Fruit fly (Drosophila melanogaster) whole organism, embryonic: ENCODE data around the gene TTLL5.

Experiments used
- Asciz ChIP-seq: fragments of 200-800 bp; sonication (Bioruptor generic); optimal IDR thresholded peaks from 2 replicates; lab custom pipeline; 2017; ENCODE audit warnings: missing biosample characterization, mild to moderate bottlenecking, missing genetic modification characterization, missing genetic modification reagents
- B-H2 ChIP-seq: fragments of 200-800 bp; sonication (Bioruptor generic); optimal IDR thresholded peaks from 2 replicates; lab custom pipeline; 2018; ENCODE audit warnings: missing biosample characterization, mild to moderate bottlenecking, missing genetic modification characterization
- Bdp1 ChIP-seq: fragments of 200-800 bp; sonication (Bioruptor generic); optimal IDR thresholded peaks from 3 replicates; lab custom pipeline; 2016; ENCODE audit warnings: missing biosample characterization, missing genetic modification characterization
- Bgb ChIP-seq: fragments of 200-800 bp; sonication (Bioruptor generic); IDR thresholded peaks from 2 replicates; pipeline ENCODE4 v1.3.6; 2022; ENCODE audit warnings: missing biosample characterization, missing genetic modification characterization; ENCODE audit not compliant: partially characterized antibody
- Blimp-1 ChIP-seq: fragments of 200-800 bp; sonication (Bioruptor generic); optimal IDR thresholded peaks from 3 replicates; lab custom pipeline; 2018; ENCODE audit warnings: missing biosample characterization, missing genetic modification characterization, mild to moderate bottlenecking, moderate library complexity, missing genetic modification reagents
- CG10431 ChIP-seq: fragments of 200-800 bp; sonication (Bioruptor generic); optimal IDR thresholded peaks from 3 replicates; lab custom pipeline; 2018; ENCODE audit warnings: missing biosample characterization, mild to moderate bottlenecking, missing genetic modification characterization
- CG10654 ChIP-seq: fragments of 200-800 bp; sonication (Bioruptor generic); optimal IDR thresholded peaks from 2 replicates; lab custom pipeline; 2016; ENCODE audit warnings: missing biosample characterization, missing genetic modification characterization
- CG13894 ChIP-seq: fragments of 200-800 bp; sonication (Bioruptor generic); optimal IDR thresholded peaks from 3 replicates; lab custom pipeline; 2018; ENCODE audit warnings: missing biosample characterization, mild to moderate bottlenecking, missing genetic modification characterization, moderate library complexity
- CG14710 ChIP-seq: fragments of 200-800 bp; sonication (Bioruptor generic); optimal IDR thresholded peaks from 3 replicates; lab custom pipeline; 2019; ENCODE audit warnings: missing biosample characterization, mild to moderate bottlenecking, missing genetic modification characterization, moderate library complexity
- CG18011 ChIP-seq: fragments of 200-800 bp; sonication (Bioruptor generic); optimal IDR thresholded peaks from 2 replicates; lab custom pipeline; 2017; ENCODE audit warnings: missing biosample characterization, missing genetic modification characterization, mild to moderate bottlenecking, moderate library complexity, missing genotype
- CG18619 ChIP-seq: fragments of 200-800 bp; sonication (Bioruptor generic); optimal IDR thresholded peaks from 3 replicates; lab custom pipeline; 2017; ENCODE audit warnings: missing biosample characterization, mild to moderate bottlenecking, missing genetic modification characterization
- CG2889 ChIP-seq: fragments of 200-800 bp; sonication (Bioruptor generic); IDR thresholded peaks from 3 replicates; pipeline ENCODE4 v1.3.6; 2022; ENCODE audit warnings: missing biosample characterization, missing genetic modification characterization
- CG4282 ChIP-seq: fragments of 200-800 bp; sonication (Bioruptor generic); optimal IDR thresholded peaks from 2 replicates; lab custom pipeline; 2016; ENCODE audit warnings: missing biosample characterization, missing genetic modification characterization
- CG4854 ChIP-seq: fragments of 200-800 bp; sonication (Bioruptor generic); optimal IDR thresholded peaks from 2 replicates; lab custom pipeline; 2016; ENCODE audit warnings: missing biosample characterization, missing genetic modification characterization, inconsistent platforms
- CG6683 ChIP-seq: fragments of 200-800 bp; sonication (Bioruptor generic); optimal IDR thresholded peaks from 2 replicates; lab custom pipeline; 2017; ENCODE audit warnings: missing biosample characterization, mild to moderate bottlenecking, missing genetic modification characterization, missing genetic modification reagents
- CG7963 ChIP-seq: fragments of 200-800 bp; sonication (Bioruptor generic); IDR thresholded peaks from 3 replicates; pipeline ENCODE4 v1.3.6; 2022; ENCODE audit warnings: missing biosample characterization, missing genetic modification characterization; ENCODE audit not compliant: partially characterized antibody
- CG8765 ChIP-seq: fragments of 200-800 bp; sonication (Bioruptor generic); IDR thresholded peaks from 2 replicates; pipeline ENCODE4 v1.3.6; 2022; ENCODE audit warnings: missing biosample characterization, missing genetic modification characterization
- CG9609 ChIP-seq: fragments of 200-800 bp; sonication (Bioruptor generic); optimal IDR thresholded peaks from 3 replicates; lab custom pipeline; 2016; ENCODE audit warnings: missing biosample characterization, missing genetic modification characterization
- Chrac-16 ChIP-seq: fragments of 200-800 bp; sonication (Bioruptor generic); optimal IDR thresholded peaks from 3 replicates; lab custom pipeline; 2016; ENCODE audit warnings: missing biosample characterization, missing genetic modification characterization
- D ChIP-seq, 2 experiments: fragments of 200-800 bp in 1 of 2; fragments of >200 bp in 1 of 2; sonication (Bioruptor generic) in 1 of 2; optimal IDR thresholded peaks; 2 replicates in 1 of 2; 3 replicates in 1 of 2; lab custom pipeline; 2017; ENCODE audit warnings: mild to moderate bottlenecking in 1 of 2, missing biosample characterization in 1 of 2, missing genetic modification characterization in 1 of 2, missing genetic modification reagents in 1 of 2
- Dll ChIP-seq: fragments of 200-800 bp; sonication (Bioruptor generic); IDR thresholded peaks from 4 replicates; pipeline ENCODE4 v1.3.6; 2022; ENCODE audit warnings: missing biosample characterization, missing genetic modification characterization; ENCODE audit not compliant: partially characterized antibody
- E2f1 ChIP-seq: fragments of 200-800 bp; sonication (Bioruptor generic); IDR thresholded peaks from 2 replicates; pipeline ENCODE4 v1.3.6; 2022; ENCODE audit warnings: missing biosample characterization, missing genetic modification characterization
- ERR ChIP-seq: fragments of 200-800 bp; sonication (Bioruptor generic); optimal IDR thresholded peaks from 2 replicates; lab custom pipeline; 2016; ENCODE audit warnings: missing biosample characterization, missing genetic modification characterization
- Elba2 ChIP-seq: fragments of 200-800 bp; sonication (Bioruptor generic); optimal IDR thresholded peaks from 3 replicates; lab custom pipeline; 2016; ENCODE audit warnings: missing biosample characterization, missing genetic modification characterization
- Jarid2 ChIP-seq: fragments of 200-800 bp; sonication (Bioruptor generic); optimal IDR thresholded peaks from 3 replicates; lab custom pipeline; 2017; ENCODE audit warnings: mild to moderate bottlenecking, missing biosample characterization, missing genetic modification reagents, missing genetic modification characterization
- Lim3 ChIP-seq: fragments of 200-800 bp; sonication (Bioruptor generic); IDR thresholded peaks from 2 replicates; pipeline ENCODE4 v1.3.6; 2022; ENCODE audit warnings: missing biosample characterization, missing genetic modification characterization
- NC2β ChIP-seq: fragments of 200-800 bp; sonication (Bioruptor generic); optimal IDR thresholded peaks from 2 replicates; lab custom pipeline; 2016; ENCODE audit warnings: missing biosample characterization, missing genetic modification characterization
- NFAT ChIP-seq: fragments of 200-800 bp; sonication (Bioruptor generic); IDR thresholded peaks from 2 replicates; pipeline ENCODE4 v1.3.6; 2022; ENCODE audit warnings: missing biosample characterization, missing genetic modification characterization
- Neu2 ChIP-seq: fragments of 200-800 bp; sonication (Bioruptor generic); optimal IDR thresholded peaks from 3 replicates; lab custom pipeline; 2016; ENCODE audit warnings: missing biosample characterization, missing genetic modification characterization, borderline replicate concordance
- Nf-YB ChIP-seq: fragments of 200-800 bp; sonication (Bioruptor generic); optimal IDR thresholded peaks from 3 replicates; lab custom pipeline; 2019; ENCODE audit warnings: missing biosample characterization, mild to moderate bottlenecking, missing genetic modification characterization, moderate library complexity
- Sry-β ChIP-seq: fragments of 200-800 bp; sonication (Bioruptor generic); optimal IDR thresholded peaks from 2 replicates; lab custom pipeline; 2018; ENCODE audit warnings: missing biosample characterization, mild to moderate bottlenecking, missing genetic modification characterization, moderate library complexity
- Usf ChIP-seq: fragments of 200-800 bp; sonication (Bioruptor generic); optimal IDR thresholded peaks from 2 replicates; lab custom pipeline; 2017; ENCODE audit warnings: missing genotype, missing biosample characterization, missing genetic modification characterization
- dati ChIP-seq: fragments of 200-800 bp; sonication (Bioruptor generic); IDR thresholded peaks from 2 replicates; pipeline ENCODE4 v1.3.6; 2022; ENCODE audit warnings: missing biosample characterization, missing genetic modification characterization
- dmrt99B ChIP-seq: fragments of 200-800 bp; sonication (Bioruptor generic); optimal IDR thresholded peaks from 2 replicates; lab custom pipeline; 2018; ENCODE audit warnings: missing biosample characterization, mild to moderate bottlenecking, missing genetic modification characterization, moderate library complexity
- eve ChIP-seq, 2 experiments: fragments of >200 bp; optimal IDR thresholded peaks; 2 replicates each; lab custom pipeline; 2017; ENCODE audit warnings: missing biosample characterization in 2 of 2, missing genetic modification characterization in 2 of 2
- gce ChIP-seq: fragments of 200-800 bp; sonication (Bioruptor generic); IDR thresholded peaks from 3 replicates; pipeline ENCODE4 v1.3.6; 2022; ENCODE audit warnings: missing biosample characterization, missing genetic modification characterization
- ind ChIP-seq: fragments of 200-800 bp; sonication (Bioruptor generic); optimal IDR thresholded peaks from 3 replicates; lab custom pipeline; 2016; ENCODE audit warnings: missing biosample characterization, missing genetic modification characterization
- jing ChIP-seq: fragments of 200-800 bp; sonication (Bioruptor generic); optimal IDR thresholded peaks from 2 replicates; lab custom pipeline; 2018; ENCODE audit warnings: missing biosample characterization, mild to moderate bottlenecking, missing genetic modification characterization
- jumu ChIP-seq: fragments of 200-800 bp; sonication (Bioruptor generic); optimal IDR thresholded peaks from 3 replicates; lab custom pipeline; 2016; ENCODE audit warnings: missing biosample characterization, missing genetic modification characterization
- nerfin-2 ChIP-seq: fragments of 200-800 bp; sonication (Bioruptor generic); IDR thresholded peaks from 2 replicates; pipeline ENCODE4 v1.3.6; 2022; ENCODE audit warnings: missing biosample characterization, missing genetic modification characterization; ENCODE audit not compliant: partially characterized antibody
- pan ChIP-seq, 4 experiments: fragments of >200 bp in 3 of 4; fragments of 200-800 bp in 1 of 4; sonication (Bioruptor generic) in 1 of 4; optimal IDR thresholded peaks in 3 of 4; IDR thresholded peaks in 1 of 4; 2 replicates each; pipeline versions ENCODE4 v1.3.6 to Lab custom; 2017 to 2022; ENCODE audit warnings: missing biosample characterization in 2 of 4, missing genetic modification characterization in 2 of 4, mixed read lengths in 1 of 4
- pfk ChIP-seq: fragments of 200-800 bp; sonication (Bioruptor generic); optimal IDR thresholded peaks from 2 replicates; lab custom pipeline; 2018; ENCODE audit warnings: missing biosample characterization, mild to moderate bottlenecking, missing genetic modification characterization, moderate library complexity
- pnt ChIP-seq: fragments of 200-800 bp; sonication (Bioruptor generic); optimal IDR thresholded peaks from 3 replicates; lab custom pipeline; 2016; ENCODE audit warnings: missing biosample characterization, missing genetic modification characterization
- sc ChIP-seq, 3 experiments: fragments of >200 bp in 2 of 3; fragments of 200-800 bp in 1 of 3; sonication (Bioruptor generic) in 1 of 3; optimal IDR thresholded peaks; 2 replicates in 2 of 3; 3 replicates in 1 of 3; lab custom pipeline; 2017; ENCODE audit warnings: mild to moderate bottlenecking in 1 of 3, missing biosample characterization in 1 of 3, missing genetic modification characterization in 1 of 3, missing genetic modification reagents in 1 of 3
- sima ChIP-seq: fragments of 200-800 bp; sonication (Bioruptor generic); optimal IDR thresholded peaks from 2 replicates; lab custom pipeline; 2016; ENCODE audit warnings: missing biosample characterization, missing genetic modification characterization
- slp2 ChIP-seq: fragments of 200-800 bp; sonication (Bioruptor generic); optimal IDR thresholded peaks from 2 replicates; lab custom pipeline; 2016; ENCODE audit warnings: missing biosample characterization, missing genetic modification characterization
- stwl ChIP-seq: fragments of 200-800 bp; sonication (Bioruptor generic); optimal IDR thresholded peaks from 3 replicates; lab custom pipeline; 2018; ENCODE audit warnings: missing biosample characterization, mild to moderate bottlenecking, missing genetic modification characterization, moderate library complexity
- toy ChIP-seq: fragments of 200-800 bp; sonication (Bioruptor generic); IDR thresholded peaks from 2 replicates; pipeline ENCODE4 v1.3.6; 2022; ENCODE audit warnings: missing biosample characterization, missing genetic modification characterization
- tx ChIP-seq: fragments of 200-800 bp; sonication (Bioruptor generic); optimal IDR thresholded peaks from 2 replicates; lab custom pipeline; 2016; ENCODE audit warnings: missing biosample characterization, missing genetic modification characterization

The TTLL5 gene

dm6 chr3R:25074558-25074964, 48.2 kb downstream of the TTLL5 start, which contains the start of the genes shams and CG11920 (continued):
- TF ChIP-seq Lim3 (GFP tag; lab: Robert Waterston, UW), result no peak
- TF ChIP-seq B-H2 (GFP tag; lab: Kevin White, UChicago), result no peak
- no peak for TF ChIP-seq D (optimal IDR thresholded peaks at IDR 0.05; lab: Kevin White, UChicago)
- TF ChIP-seq D (GFP tag; optimal IDR thresholded peaks at IDR 0.05; lab: Kevin White, UChicago), result no peak
- TF ChIP-seq ind (GFP tag; lab: Kevin White, UChicago), result no peak
- TF ChIP-seq jing (GFP tag; lab: Kevin White, UChicago), result no peak
- TF ChIP-seq Chrac-16 (GFP tag; lab: Kevin White, UChicago), result peak; percentile 1
- no peak for TF ChIP-seq E2f1
- peak; percentile 73; the same call in 3 of the 4 replicates for TF ChIP-seq Dll (GFP tag; lab: Robert Waterston, UW)
- TF ChIP-seq NC2β, result no peak
- TF ChIP-seq eve (GFP tag; optimal IDR thresholded peaks at IDR 0.05; lab: Kevin White, UChicago), result no peak
- no peak for TF ChIP-seq Bdp1 (GFP tag; lab: Kevin White, UChicago)
- TF ChIP-seq CG4854 (GFP tag; lab: Kevin White, UChicago), result no peak
- TF ChIP-seq pfk (GFP tag; lab: Kevin White, UChicago), result peak; percentile 94
- peak; percentile 60 for TF ChIP-seq Bgb
- TF ChIP-seq stwl (tag; lab: Kevin White, UChicago), result peak; percentile 52
- no peak for TF ChIP-seq CG18011
- peak; percentile 24 for TF ChIP-seq CG10431 (GFP tag; lab: Kevin White, UChicago)
- no peak for TF ChIP-seq CG9609 (GFP tag; lab: Kevin White, UChicago)
- no peak for TF ChIP-seq CG8765
- TF ChIP-seq Neu2 (GFP tag; lab: Kevin White, UChicago), result no peak
- no peak for TF ChIP-seq pan (optimal IDR thresholded peaks at IDR 0.05; lab: Kevin White, UChicago)
- TF ChIP-seq pan (GFP tag; optimal IDR thresholded peaks at IDR 0.05 in 1 of 2, IDR thresholded peaks at IDR 0.05 in 1 of 2), result no peak
- no peak for TF ChIP-seq Asciz
- no peak for TF ChIP-seq CG4282
- no peak for TF ChIP-seq Elba2
- peak; percentile 63 for TF ChIP-seq CG14710 (tag; lab: Kevin White, UChicago)
- no peak for TF ChIP-seq toy (GFP tag; lab: Robert Waterston, UW)
- TF ChIP-seq CG2889 (GFP tag; lab: Robert Waterston, UW), result no peak
- TF ChIP-seq slp2, result no peak
- TF ChIP-seq dmrt99B (tag; lab: Kevin White, UChicago), result no peak
- TF ChIP-seq Sry-β (GFP tag; lab: Kevin White, UChicago), result no peak
- TF ChIP-seq tx (GFP tag; lab: Kevin White, UChicago), result no peak
- TF ChIP-seq Blimp-1, result no peak
- TF ChIP-seq Nf-YB, result peak; percentile 24
- no peak for TF ChIP-seq nerfin-2 (GFP tag; lab: Robert Waterston, UW)
- TF ChIP-seq CG18619 (GFP tag; lab: Kevin White, UChicago), result no peak
- TF ChIP-seq dati (GFP tag; lab: Robert Waterston, UW), result no peak
- TF ChIP-seq sc (optimal IDR thresholded peaks at IDR 0.05; lab: Kevin White, UChicago), result no peak
- no peak for TF ChIP-seq sc (GFP tag; optimal IDR thresholded peaks at IDR 0.05; lab: Kevin White, UChicago)
- no peak for TF ChIP-seq Jarid2 (GFP tag; lab: Kevin White, UChicago)
- TF ChIP-seq NFAT (GFP tag; lab: Robert Waterston, UW), result no peak
- no peak for TF ChIP-seq CG6683 (GFP tag; lab: Kevin White, UChicago)
- TF ChIP-seq pnt, result no peak
- TF ChIP-seq Usf (GFP tag; lab: Kevin White, UChicago), result no peak
- TF ChIP-seq gce (GFP tag; lab: Robert Waterston, UW), result no peak
- TF ChIP-seq CG10654 (GFP tag; lab: Kevin White, UChicago), result peak; percentile 2
- no peak for TF ChIP-seq CG13894 (tag; lab: Kevin White, UChicago)
- no peak for TF ChIP-seq sima (GFP tag; lab: Kevin White, UChicago)
- TF ChIP-seq jumu (GFP tag; lab: Kevin White, UChicago), result no peak
- peak; percentile 39; the same call in 1 of the 3 replicates for TF ChIP-seq CG7963
- TF ChIP-seq ERR, result no peak
